Worm (Caenorhabditis elegans) whole organism, midembryonic: ENCODE results near the gene C55B6.1.

Experiments
- flt-1 ChIP-seq: fragments of 200-800 bp; sonication (Bioruptor generic); IDR thresholded peaks from 2 replicates; pipeline ENCODE4 v1.3.6; 2022; ENCODE audit warnings: missing genetic modification characterization, missing compliant biosample characterization
- ztf-23 ChIP-seq: fragments of 200-800 bp; sonication (Bioruptor generic); IDR thresholded peaks from 2 replicates; pipeline ENCODE4 v1.3.6; 2022; ENCODE audit warnings: missing genetic modification reagents, missing genetic modification characterization, missing compliant biosample characterization

ce11 chrX:7176817-7177216 is 23.3 kb upstream of the C55B6.1 start:
- TF ChIP-seq flt-1, result no peak
- no peak for TF ChIP-seq ztf-23 (GFP tag; lab: Robert Waterston, UW)
